Worm (Caenorhabditis elegans): Measurements from ENCODE around the gene C09G4.4.

Gene C09G4.4

DNA sequence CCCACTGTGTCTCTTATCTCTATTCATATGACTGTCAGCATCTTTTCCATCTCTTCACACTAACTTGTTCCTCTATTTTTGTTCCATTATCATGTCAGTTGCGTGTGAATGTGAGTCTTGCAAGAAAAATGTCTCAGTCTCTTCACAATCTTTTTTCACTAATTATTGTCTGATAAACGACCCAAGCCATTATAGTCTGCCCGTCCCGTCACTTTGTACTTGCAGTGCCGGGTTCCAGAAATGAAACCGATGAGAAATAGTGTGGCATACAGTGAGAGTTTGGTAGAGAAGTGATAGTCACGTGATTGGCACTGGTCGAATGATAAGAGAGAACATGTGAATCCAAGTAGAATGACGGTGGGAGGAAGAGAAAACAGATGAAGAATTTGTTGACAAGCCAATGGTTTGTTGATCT, 14.8 kb downstream of the C09G4.4 start (continued):
- peak; percentile 93 for TF ChIP-seq nhr-90 (tag; optimal IDR thresholded peaks at IDR 0.05; ENCODE audit: poor library complexity)
- no peak for TF ChIP-seq fkh-8 (tag; optimal IDR thresholded peaks at IDR 0.05)
- TF ChIP-seq unc-62 (GFP tag; optimal IDR thresholded peaks at IDR 0.05), result no peak
- TF ChIP-seq nhr-11 (tag; optimal IDR thresholded peaks at IDR 0.05), result peak; percentile 72
- peak; percentile 90 for TF ChIP-seq nhr-19 (GFP tag; conservative IDR thresholded peaks at IDR 0.05)
- TF ChIP-seq dpl-1 (GFP tag; optimal IDR thresholded peaks at IDR 0.05), result peak in 1 of 3 experiments; percentile 40
- TF ChIP-seq mdl-1 (tag; optimal IDR thresholded peaks at IDR 0.05), result peak in 1 of 2 experiments; percentile 95
- TF ChIP-seq isw-1 (GFP tag; IDR thresholded peaks at IDR 0.05), result no peak
- TF ChIP-seq unc-86 (tag; optimal IDR thresholded peaks at IDR 0.05), result no peak
- TF ChIP-seq fos-1 (tag; optimal IDR thresholded peaks at IDR 0.05), result no peak
- TF ChIP-seq ceh-63 (GFP tag; optimal IDR thresholded peaks at IDR 0.05), result no peak
- peak; percentile 90 for TF ChIP-seq lin-14 (GFP tag; optimal IDR thresholded peaks at IDR 0.05)
- peak; percentile 68 for TF ChIP-seq pqm-1 (tag; optimal IDR thresholded peaks at IDR 0.05)
- no peak for TF ChIP-seq nhr-76 (tag; optimal IDR thresholded peaks at IDR 0.05)
- TF ChIP-seq C04F5.9 (tag; optimal IDR thresholded peaks at IDR 0.05), result peak; percentile 12
- TF ChIP-seq sup-37 (GFP tag; optimal IDR thresholded peaks at IDR 0.05), result peak; percentile 26
- TF ChIP-seq sptf-1 (tag; optimal IDR thresholded peaks at IDR 0.05), result no peak
- TF ChIP-seq mep-1 (tag; optimal IDR thresholded peaks at IDR 0.05), result peak; percentile 83
- TF ChIP-seq lin-35 (GFP tag; optimal IDR thresholded peaks at IDR 0.05), result peak; percentile 15 to 82
- TF ChIP-seq blmp-1 (tag; optimal IDR thresholded peaks at IDR 0.05), result peak; percentile 85
- TF ChIP-seq skn-1 (tag; optimal IDR thresholded peaks at IDR 0.05), result peak; percentile 49
- peak; percentile 81 for TF ChIP-seq jun-1 (tag; optimal IDR thresholded peaks at IDR 0.05)
- TF ChIP-seq tlp-1 (tag; optimal IDR thresholded peaks at IDR 0.05), result peak; percentile 78
- no peak for TF ChIP-seq C34B4.2 (tag; optimal IDR thresholded peaks at IDR 0.05)
- peak; percentile 44 for TF ChIP-seq lin-13 (GFP tag; optimal IDR thresholded peaks at IDR 0.05)
- TF ChIP-seq tbx-2 (tag; optimal IDR thresholded peaks at IDR 0.05), result peak; percentile 90
- no peak for TF ChIP-seq ceh-90 (tag; optimal IDR thresholded peaks at IDR 0.05)
- no peak for TF ChIP-seq fkh-4 (tag; optimal IDR thresholded peaks at IDR 0.05; ENCODE audit: borderline replicate concordance)
- TF ChIP-seq ets-5 (GFP tag; IDR thresholded peaks at IDR 0.05), result no peak
- no peak for TF ChIP-seq efl-3 (GFP tag; optimal IDR thresholded peaks at IDR 0.05)
- TF ChIP-seq egl-13 (tag; optimal IDR thresholded peaks at IDR 0.05), result peak; percentile 2
- TF ChIP-seq ceh-82 (tag; optimal IDR thresholded peaks at IDR 0.05), result peak in 1 of 3 experiments; percentile 5
- TF ChIP-seq aly-2 (tag; optimal IDR thresholded peaks at IDR 0.05), result no peak
- peak; percentile 88 for TF ChIP-seq ztf-4 (tag; optimal IDR thresholded peaks at IDR 0.05)
- peak; percentile 79 for TF ChIP-seq nhr-47 (tag; optimal IDR thresholded peaks at IDR 0.05)
- peak; percentile 98 for TF ChIP-seq nhr-85 (tag)
- no peak for TF ChIP-seq hlh-17 (GFP tag; optimal IDR thresholded peaks at IDR 0.05; ENCODE audit: borderline replicate concordance)
- no peak for TF ChIP-seq F16B12.6 (tag; optimal IDR thresholded peaks at IDR 0.05)
- TF ChIP-seq ama-1 (optimal IDR thresholded peaks at IDR 0.05), result no peak
- TF ChIP-seq sox-4 (tag; optimal IDR thresholded peaks at IDR 0.05), result peak; percentile 6
- TF ChIP-seq grh-1 (GFP tag; IDR thresholded peaks at IDR 0.05), result peak; percentile 78
- TF ChIP-seq fkh-10 (GFP tag; optimal IDR thresholded peaks at IDR 0.05), result no peak
- peak; percentile 100 for TF ChIP-seq elt-2 (tag; optimal IDR thresholded peaks at IDR 0.05)
- TF ChIP-seq lir-3 (tag; optimal IDR thresholded peaks at IDR 0.05; ENCODE audit: poor library complexity), result peak; percentile 48
- no peak for TF ChIP-seq aha-1 (tag; optimal IDR thresholded peaks at IDR 0.05)
- TF ChIP-seq zip-4 (GFP tag; optimal IDR thresholded peaks at IDR 0.05), result no peak
- no peak for TF ChIP-seq nhr-237 (tag; optimal IDR thresholded peaks at IDR 0.05)
